Fruit fly (Drosophila melanogaster): ENCODE measurements around the gene CG4198.
A peak's percentile ranks its signal among the peaks of the same experiment; 100 is the strongest.

CG4198 gene

dm6 chrX:5349899-5350575 is 37.0 kb downstream of the CG4198 start:
- TF ChIP-seq fd96Ca (GFP tag; IDR thresholded peaks at IDR 0.05) = peak; percentile 31; the same call in 1 of the 3 replicates
- peak; percentile 29; the same call in 1 of the 2 replicates for TF ChIP-seq Ets98B (GFP tag; IDR thresholded peaks at IDR 0.05)
- TF ChIP-seq CG32121 (GFP tag; IDR thresholded peaks at IDR 0.05) = peak; percentile 28; the same call in 1 of the 2 replicates
- TF ChIP-seq CG8301 (tag; optimal IDR thresholded peaks at IDR 0.05) = no peak
- TF ChIP-seq CG4496 (GFP tag; IDR thresholded peaks at IDR 0.05) = peak; percentile 31; the same call in 1 of the 3 replicates

dm6 chrX:5357035-5357434 is 44.0 kb downstream of the CG4198 start:
- TF ChIP-seq EcR (GFP tag; optimal IDR thresholded peaks at IDR 0.05) = no peak
- TF ChIP-seq CG9948 (tag; optimal IDR thresholded peaks at IDR 0.05) = no peak
- no peak for TF ChIP-seq CG10348 (GFP tag; IDR thresholded peaks at IDR 0.05)
- TF ChIP-seq CG14655 (GFP tag; optimal IDR thresholded peaks at IDR 0.05) = no peak
- TF ChIP-seq CG8301 (tag; optimal IDR thresholded peaks at IDR 0.05) = no peak
- TF ChIP-seq CG4496 (GFP tag; IDR thresholded peaks at IDR 0.05) = no peak
- no peak for TF ChIP-seq Pif1B (GFP tag; optimal IDR thresholded peaks at IDR 0.05)
- no peak for TF ChIP-seq CG12605 (GFP tag; IDR thresholded peaks at IDR 0.05)
- TF ChIP-seq CG8159 (tag; optimal IDR thresholded peaks at IDR 0.05) = no peak
- no peak for TF ChIP-seq CG15710 (tag; optimal IDR thresholded peaks at IDR 0.05)
- TF ChIP-seq CG17806 (tag; optimal IDR thresholded peaks at IDR 0.05) = no peak
- TF ChIP-seq CG13204 (GFP tag; optimal IDR thresholded peaks at IDR 0.05) = no peak
- no peak for TF ChIP-seq CG34367 (tag; optimal IDR thresholded peaks at IDR 0.05)
- no peak for TF ChIP-seq fd96Ca (GFP tag; IDR thresholded peaks at IDR 0.05)
- no peak for TF ChIP-seq gl (tag; optimal IDR thresholded peaks at IDR 0.05)
- TF ChIP-seq D1 (tag; optimal IDR thresholded peaks at IDR 0.05) = no peak
- TF ChIP-seq CG32121 (GFP tag; IDR thresholded peaks at IDR 0.05) = no peak
- TF ChIP-seq rn (GFP tag; IDR thresholded peaks at IDR 0.05) = no peak
- no peak for TF ChIP-seq Snoo (tag; optimal IDR thresholded peaks at IDR 0.05)
- no peak for TF ChIP-seq Ets98B (GFP tag; IDR thresholded peaks at IDR 0.05)

DNA sequence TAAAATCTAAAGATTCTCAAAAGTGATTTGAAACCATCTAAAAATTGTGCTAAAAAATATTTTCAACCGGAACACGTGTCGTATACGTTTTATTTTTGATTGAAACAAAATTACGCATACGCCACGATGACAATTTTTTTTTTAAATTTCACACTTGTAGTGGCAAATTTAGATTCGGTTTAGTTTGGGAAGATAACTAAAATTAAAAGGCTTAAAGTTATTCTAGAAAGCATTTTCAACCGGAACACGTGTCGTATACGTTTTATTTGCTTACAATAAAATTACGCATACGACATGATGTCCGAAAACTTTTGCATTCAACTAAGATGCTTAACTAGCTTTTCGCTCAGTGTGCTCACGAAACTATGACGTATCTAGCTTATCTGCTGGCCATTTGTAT is 45.8 kb downstream of the CG4198 start:
- no peak for TF ChIP-seq CG10348 (GFP tag; IDR thresholded peaks at IDR 0.05)
- TF ChIP-seq CG14655 (GFP tag; optimal IDR thresholded peaks at IDR 0.05) = no peak
- no peak for TF ChIP-seq CG8159 (tag; optimal IDR thresholded peaks at IDR 0.05)
- TF ChIP-seq Ets98B (GFP tag; IDR thresholded peaks at IDR 0.05) = no peak
- no peak for TF ChIP-seq CG17806 (tag; optimal IDR thresholded peaks at IDR 0.05)
- no peak for TF ChIP-seq CG15710 (tag; optimal IDR thresholded peaks at IDR 0.05)
- no peak for TF ChIP-seq CG9948 (tag; optimal IDR thresholded peaks at IDR 0.05)
- no peak for TF ChIP-seq CG12605 (GFP tag; IDR thresholded peaks at IDR 0.05)
- no peak for TF ChIP-seq CG4496 (GFP tag; IDR thresholded peaks at IDR 0.05)
- no peak for TF ChIP-seq gl (tag; optimal IDR thresholded peaks at IDR 0.05)
- TF ChIP-seq rn (GFP tag; IDR thresholded peaks at IDR 0.05) = no peak
- no peak for TF ChIP-seq Pif1A (GFP tag; optimal IDR thresholded peaks at IDR 0.05)
- no peak for TF ChIP-seq CG32121 (GFP tag; IDR thresholded peaks at IDR 0.05)
- no peak for TF ChIP-seq CG13204 (GFP tag; optimal IDR thresholded peaks at IDR 0.05)
- no peak for TF ChIP-seq Pif1B (GFP tag; optimal IDR thresholded peaks at IDR 0.05)
- no peak for TF ChIP-seq CG8301 (tag; optimal IDR thresholded peaks at IDR 0.05)
- TF ChIP-seq D1 (tag; optimal IDR thresholded peaks at IDR 0.05) = no peak

DNA sequence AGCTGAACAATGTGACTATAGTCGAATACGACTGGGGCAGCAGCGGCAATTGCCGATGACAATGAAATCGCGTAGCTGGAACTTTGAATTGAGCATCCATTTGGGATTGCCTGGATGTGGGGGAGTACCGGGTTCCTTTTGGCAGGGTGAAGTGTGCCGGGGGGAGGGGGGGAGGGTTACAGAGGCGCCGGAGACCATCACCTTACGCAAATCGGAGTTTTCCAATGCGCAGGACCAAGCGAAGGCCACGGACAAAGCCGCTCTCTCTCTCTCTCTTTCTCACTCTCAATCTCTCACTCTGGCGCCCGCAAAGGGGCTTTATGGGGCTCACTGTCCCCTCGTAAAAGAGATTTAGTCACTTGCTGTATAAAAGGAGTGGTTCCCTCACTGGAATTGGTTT is 50.1 kb downstream of the CG4198 start:
- TF ChIP-seq CG10348 (GFP tag; IDR thresholded peaks at IDR 0.05) (no peak), CG15710 (tag; optimal IDR thresholded peaks at IDR 0.05) (no peak), CG13204 (GFP tag; optimal IDR thresholded peaks at IDR 0.05) (no peak), CG4496 (GFP tag; IDR thresholded peaks at IDR 0.05) (no peak), CG14655 (GFP tag; optimal IDR thresholded peaks at IDR 0.05) (no peak), fd96Ca (GFP tag; IDR thresholded peaks at IDR 0.05) (no peak), rn (GFP tag; IDR thresholded peaks at IDR 0.05) (no peak), CG12605 (GFP tag; IDR thresholded peaks at IDR 0.05) (no peak), CG8301 (tag; optimal IDR thresholded peaks at IDR 0.05) (no peak), gl (tag; optimal IDR thresholded peaks at IDR 0.05) (no peak), CG34367 (tag; optimal IDR thresholded peaks at IDR 0.05) (no peak), Snoo (tag; optimal IDR thresholded peaks at IDR 0.05) (no peak)

dm6 chrX:5364031-5364430 is 51.0 kb downstream of the CG4198 start:
- TF ChIP-seq CG13204 (GFP tag; optimal IDR thresholded peaks at IDR 0.05) = no peak
- TF ChIP-seq CG10348 (GFP tag; IDR thresholded peaks at IDR 0.05) = no peak
- TF ChIP-seq CG12605 (GFP tag; IDR thresholded peaks at IDR 0.05) = no peak
- TF ChIP-seq gl (tag; optimal IDR thresholded peaks at IDR 0.05) = no peak
- no peak for TF ChIP-seq CG14655 (GFP tag; optimal IDR thresholded peaks at IDR 0.05)
- no peak for TF ChIP-seq CG15710 (tag; optimal IDR thresholded peaks at IDR 0.05)
- no peak for TF ChIP-seq Ets98B (GFP tag; IDR thresholded peaks at IDR 0.05)
- no peak for TF ChIP-seq Snoo (tag; optimal IDR thresholded peaks at IDR 0.05)
- no peak for TF ChIP-seq CG9948 (tag; optimal IDR thresholded peaks at IDR 0.05)
- TF ChIP-seq EcR (GFP tag; optimal IDR thresholded peaks at IDR 0.05) = no peak
- TF ChIP-seq rn (GFP tag; IDR thresholded peaks at IDR 0.05) = no peak
